Worm (Caenorhabditis elegans) whole organism, midembryonic: Measurements from ENCODE around the gene mbl-1.

Experiments
- klf-2 ChIP-seq: fragments of 200-800 bp; sonication (Bioruptor generic); conservative IDR thresholded peaks from 2 replicates; pipeline ENCODE4 v1.3.6; 2022; ENCODE audit warnings: missing genetic modification reagents, missing genetic modification characterization, missing compliant biosample characterization
- med-1 ChIP-seq: sonication (generic microtip); optimal IDR thresholded peaks from 2 replicates; lab custom pipeline; 2017; ENCODE audit warnings: missing genetic modification characterization, mild to moderate bottlenecking, missing compliant biosample characterization, antibody characterized with exemption, missing genetic modification reagents; ENCODE audit not compliant: insufficient read depth
- ztf-29 ChIP-seq: fragments of 200-800 bp; sonication (Bioruptor generic); IDR thresholded peaks from 2 replicates; pipeline ENCODE4 v1.3.6; 2022; ENCODE audit warnings: missing genetic modification reagents, missing genetic modification characterization, missing compliant biosample characterization

DNA sequence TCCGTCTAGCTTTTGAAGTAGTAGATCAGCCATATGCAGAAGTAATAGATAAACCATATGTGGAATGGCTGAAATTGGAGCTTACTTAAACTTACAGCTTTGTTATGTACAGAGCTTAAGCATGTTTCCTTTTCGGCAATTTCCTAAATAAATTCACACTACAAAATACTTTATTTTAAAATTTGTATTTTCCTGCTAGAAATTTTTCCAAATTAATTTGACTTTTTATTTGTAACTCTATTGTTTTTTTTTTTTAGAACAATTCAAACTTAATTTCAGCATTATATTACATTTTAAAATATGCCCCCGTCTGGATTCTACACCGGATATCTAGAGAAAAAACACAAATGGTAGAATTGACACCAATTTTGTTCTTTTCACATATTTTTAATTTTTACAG, 34.8 kb downstream of the mbl-1 start, which contains the start of gene F35B3.3:
- TF ChIP-seq ztf-29 (GFP tag; lab: Robert Waterston, UW): no peak
- TF ChIP-seq klf-2: no peak
- TF ChIP-seq med-1 (GFP tag; lab: Kevin White, UChicago): no peak
